Fruit fly (Drosophila melanogaster) whole organism, wandering third instar larva: Measurements from ENCODE around the gene Nepl17.

ENCODE experiments used
- Dfd ChIP-seq: fragments of >200 bp; optimal IDR thresholded peaks from 2 replicates; lab custom pipeline; 2017; ENCODE audit warnings: missing biosample characterization, missing genetic modification characterization
- Hr83 ChIP-seq: fragments of 200-300 bp; sonication (Bioruptor generic); optimal IDR thresholded peaks from 2 replicates; lab custom pipeline; 2016; ENCODE audit warnings: missing biosample characterization, mild to moderate bottlenecking, missing genetic modification characterization, moderate library complexity; ENCODE audit not compliant: poor library complexity, severe bottlenecking

DNA sequence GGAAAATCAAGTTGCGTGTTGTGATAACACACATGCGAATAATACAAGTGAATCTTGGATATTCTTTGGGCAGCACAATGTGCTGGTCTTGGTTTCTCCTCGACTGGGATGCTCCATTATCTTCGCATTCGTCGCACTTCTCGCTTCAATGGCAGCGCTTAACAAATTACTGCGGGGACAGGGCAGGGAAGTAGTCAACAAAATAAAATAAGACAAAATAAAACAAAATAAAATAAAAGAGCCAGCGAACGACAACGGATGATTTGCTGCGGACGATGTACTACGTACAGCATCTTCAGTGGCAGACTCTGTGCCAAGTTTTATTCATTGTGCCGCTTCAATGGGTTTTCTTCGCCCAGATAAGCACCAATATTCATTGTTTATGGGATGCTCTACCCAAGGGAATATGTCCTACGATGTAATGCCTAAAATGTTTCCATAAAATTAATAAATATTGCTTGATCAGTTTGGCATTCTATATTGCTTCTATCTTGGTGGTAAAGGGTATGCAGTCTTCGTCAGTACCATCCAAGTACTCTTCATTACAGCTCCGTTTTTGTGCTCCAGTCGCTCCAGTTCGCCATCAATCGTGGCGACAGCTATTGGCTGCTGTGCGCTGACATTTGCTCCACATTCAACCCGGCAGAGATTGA is 25.7 kb upstream of the Nepl17 start:
- TF ChIP-seq Hr83, result no peak
- no peak for TF ChIP-seq Dfd (GFP tag; lab: Kevin White, UChicago)
